Fruit fly (Drosophila melanogaster) whole organism, embryonic: ENCODE results near the gene DPCoAC.

ENCODE experiments used
- Asciz ChIP-seq: fragments of 200-800 bp; sonication (Bioruptor generic); optimal IDR thresholded peaks from 2 replicates; lab custom pipeline; 2017; ENCODE audit warnings: missing biosample characterization, mild to moderate bottlenecking, missing genetic modification characterization, missing genetic modification reagents
- Atf6 ChIP-seq: fragments of 200-800 bp; sonication (Bioruptor generic); IDR thresholded peaks from 2 replicates; pipeline ENCODE4 v1.3.6; 2022; ENCODE audit warnings: missing biosample characterization, missing genetic modification characterization
- CG10267 ChIP-seq: fragments of 200-800 bp; sonication (Bioruptor generic); optimal IDR thresholded peaks from 2 replicates; lab custom pipeline; 2018; ENCODE audit warnings: missing biosample characterization, mild to moderate bottlenecking, missing genetic modification characterization, moderate library complexity
- CG10274 ChIP-seq: fragments of 200-800 bp; sonication (Bioruptor generic); optimal IDR thresholded peaks from 3 replicates; lab custom pipeline; 2017; ENCODE audit warnings: missing biosample characterization, mild to moderate bottlenecking, missing genetic modification characterization
- CG11093 ChIP-seq: fragments of 200-800 bp; sonication (Bioruptor generic); IDR thresholded peaks from 3 replicates; pipeline ENCODE4 v1.3.6; 2022; ENCODE audit warnings: missing biosample characterization, missing genetic modification characterization
- CG12236 ChIP-seq: fragments of 200-800 bp; sonication (Bioruptor generic); optimal IDR thresholded peaks from 2 replicates; lab custom pipeline; 2016; ENCODE audit warnings: missing biosample characterization, missing genetic modification characterization
- CG13287 ChIP-seq: fragments of 200-800 bp; sonication (Bioruptor generic); IDR thresholded peaks from 2 replicates; pipeline ENCODE4 v1.3.6; 2022; ENCODE audit warnings: missing biosample characterization, missing genetic modification characterization; ENCODE audit not compliant: partially characterized antibody
- CG15269 ChIP-seq: fragments of 200-800 bp; sonication (Bioruptor generic); optimal IDR thresholded peaks from 2 replicates; lab custom pipeline; 2018; ENCODE audit warnings: missing biosample characterization, mild to moderate bottlenecking, missing genetic modification characterization, moderate library complexity
- CG16815 ChIP-seq: fragments of 200-800 bp; sonication (Bioruptor generic); optimal IDR thresholded peaks from 3 replicates; lab custom pipeline; 2017; ENCODE audit warnings: missing biosample characterization, mild to moderate bottlenecking, missing genetic modification characterization
- CG1832 ChIP-seq: fragments of 200-800 bp; sonication (Bioruptor generic); optimal IDR thresholded peaks from 2 replicates; lab custom pipeline; 2017; ENCODE audit warnings: missing biosample characterization, mild to moderate bottlenecking, missing genetic modification characterization, inconsistent platforms
- CG18476 ChIP-seq: fragments of 200-800 bp; sonication (Bioruptor generic); optimal IDR thresholded peaks from 2 replicates; lab custom pipeline; 2016; ENCODE audit warnings: missing biosample characterization, mild to moderate bottlenecking, missing genetic modification characterization
- CG18764 ChIP-seq: fragments of 200-800 bp; sonication (Bioruptor generic); optimal IDR thresholded peaks from 3 replicates; lab custom pipeline; 2016; ENCODE audit warnings: missing biosample characterization, missing genetic modification characterization
- CG2889 ChIP-seq: fragments of 200-800 bp; sonication (Bioruptor generic); IDR thresholded peaks from 3 replicates; pipeline ENCODE4 v1.3.6; 2022; ENCODE audit warnings: missing biosample characterization, missing genetic modification characterization
- CG32772 ChIP-seq: fragments of 200-800 bp; sonication (Bioruptor generic); IDR thresholded peaks from 2 replicates; pipeline ENCODE4 v1.3.6; 2022; ENCODE audit warnings: missing biosample characterization, missing genetic modification characterization
- CG3995 ChIP-seq: fragments of 200-800 bp; sonication (Bioruptor generic); optimal IDR thresholded peaks from 3 replicates; lab custom pipeline; 2016; ENCODE audit warnings: missing biosample characterization, missing genetic modification characterization
- CG7357 ChIP-seq: fragments of 200-800 bp; sonication (Bioruptor generic); IDR thresholded peaks from 3 replicates; pipeline ENCODE4 v1.3.6; 2022; ENCODE audit warnings: missing biosample characterization, missing genetic modification characterization
- CG7745 ChIP-seq: fragments of 200-800 bp; sonication (Bioruptor generic); optimal IDR thresholded peaks from 2 replicates; lab custom pipeline; 2018; ENCODE audit warnings: missing biosample characterization, mild to moderate bottlenecking, missing genetic modification characterization, moderate library complexity
- CG8924 ChIP-seq: fragments of 200-800 bp; optimal IDR thresholded peaks from 3 replicates; lab custom pipeline; 2019; ENCODE audit warnings: missing biosample characterization, mild to moderate bottlenecking, missing genetic modification characterization, moderate library complexity
- CG9215 ChIP-seq: fragments of 200-800 bp; sonication (Bioruptor generic); IDR thresholded peaks from 2 replicates; pipeline ENCODE4 v1.3.6; 2022; ENCODE audit warnings: missing biosample characterization, missing genetic modification characterization
- CG9876 ChIP-seq: fragments of 200-800 bp; sonication (Bioruptor generic); optimal IDR thresholded peaks from 2 replicates; lab custom pipeline; 2016; ENCODE audit warnings: missing biosample characterization, missing genetic modification characterization
- Chrac-16 ChIP-seq: fragments of 200-800 bp; sonication (Bioruptor generic); optimal IDR thresholded peaks from 3 replicates; lab custom pipeline; 2016; ENCODE audit warnings: missing biosample characterization, missing genetic modification characterization
- Dp ChIP-seq: fragments of 200-800 bp; sonication (Bioruptor generic); optimal IDR thresholded peaks from 2 replicates; lab custom pipeline; 2018; ENCODE audit warnings: missing biosample characterization, mild to moderate bottlenecking, missing genetic modification characterization, moderate library complexity
- ERR ChIP-seq: fragments of 200-800 bp; sonication (Bioruptor generic); optimal IDR thresholded peaks from 2 replicates; lab custom pipeline; 2016; ENCODE audit warnings: missing biosample characterization, missing genetic modification characterization
- Eip74EF ChIP-seq, 2 experiments: fragments of 200-800 bp in 1 of 2; fragments of >200 bp in 1 of 2; sonication (Bioruptor generic) in 1 of 2; optimal IDR thresholded peaks; 2 replicates each; lab custom pipeline; 2017 to 2019; ENCODE audit warnings: missing biosample characterization in 2 of 2, missing genetic modification characterization in 2 of 2, mild to moderate bottlenecking in 1 of 2, moderate library complexity in 1 of 2
- Ets65A ChIP-seq: fragments of 200-800 bp; sonication (Bioruptor generic); peaks from one replicate; lab custom pipeline; 2016; ENCODE audit warnings: missing biosample characterization, missing genetic modification characterization
- Fer1 ChIP-seq: fragments of 200-800 bp; sonication (Bioruptor generic); optimal IDR thresholded peaks from 2 replicates; lab custom pipeline; 2017; ENCODE audit warnings: missing biosample characterization, mild to moderate bottlenecking, missing genetic modification characterization
- H2.0 ChIP-seq: fragments of 200-800 bp; sonication (Bioruptor generic); IDR thresholded peaks from 2 replicates; pipeline ENCODE4 v1.3.6; 2022; ENCODE audit warnings: missing biosample characterization, missing genetic modification characterization
- Hr51 ChIP-seq, 2 experiments: fragments of 200-800 bp; sonication (Bioruptor generic); optimal IDR thresholded peaks; 2 replicates in 1 of 2; 3 replicates in 1 of 2; lab custom pipeline; 2016 to 2018; ENCODE audit warnings: missing biosample characterization in 2 of 2, missing genetic modification characterization in 2 of 2, mild to moderate bottlenecking in 1 of 2, moderate library complexity in 1 of 2
- Kr ChIP-seq: fragments of 200-800 bp; sonication (Bioruptor generic); optimal IDR thresholded peaks from 2 replicates; lab custom pipeline; 2017; ENCODE audit warnings: missing biosample characterization, mild to moderate bottlenecking, missing genetic modification characterization
- MESR4 ChIP-seq: fragments of 200-800 bp; sonication (Bioruptor generic); optimal IDR thresholded peaks from 2 replicates; lab custom pipeline; 2018; ENCODE audit warnings: missing biosample characterization, mild to moderate bottlenecking, missing genetic modification characterization, moderate library complexity
- MTF-1 ChIP-seq: fragments of 200-800 bp; sonication (Bioruptor generic); optimal IDR thresholded peaks from 2 replicates; lab custom pipeline; 2018; ENCODE audit warnings: missing biosample characterization, mild to moderate bottlenecking, missing genetic modification characterization, borderline replicate concordance
- Nf-YA ChIP-seq: fragments of 200-800 bp; sonication (Bioruptor generic); IDR thresholded peaks from 2 replicates; pipeline ENCODE4 v1.3.6; 2022; ENCODE audit warnings: missing biosample characterization, missing genetic modification characterization
- Six4 ChIP-seq: fragments of 200-800 bp; sonication (Bioruptor generic); optimal IDR thresholded peaks from 2 replicates; lab custom pipeline; 2016; ENCODE audit warnings: missing biosample characterization, missing genetic modification characterization
- ac ChIP-seq: fragments of 200-800 bp; sonication (Bioruptor generic); optimal IDR thresholded peaks from 3 replicates; lab custom pipeline; 2017; ENCODE audit warnings: missing biosample characterization, mild to moderate bottlenecking, missing genetic modification characterization
- bbx ChIP-seq: fragments of 200-800 bp; sonication (Bioruptor generic); IDR thresholded peaks from 2 replicates; pipeline ENCODE4 v1.3.6; 2022; ENCODE audit warnings: missing biosample characterization, missing genetic modification characterization; ENCODE audit not compliant: partially characterized antibody
- chn ChIP-seq: fragments of 200-800 bp; sonication (Bioruptor generic); optimal IDR thresholded peaks from 2 replicates; lab custom pipeline; 2016; ENCODE audit warnings: missing biosample characterization, missing genetic modification characterization
- croc ChIP-seq: fragments of 200-800 bp; sonication (Bioruptor generic); conservative IDR thresholded peaks from 3 replicates; pipeline ENCODE4 v1.3.6; 2022; ENCODE audit warnings: missing biosample characterization, missing genetic modification characterization
- disco-r ChIP-seq: fragments of 200-800 bp; sonication (Bioruptor generic); optimal IDR thresholded peaks from 2 replicates; lab custom pipeline; 2016; ENCODE audit warnings: missing biosample characterization, missing genetic modification characterization
- dmrt11E ChIP-seq: fragments of 200-800 bp; sonication (Bioruptor generic); optimal IDR thresholded peaks from 3 replicates; lab custom pipeline; 2018; ENCODE audit warnings: missing biosample characterization, mild to moderate bottlenecking, missing genetic modification characterization, moderate library complexity
- grau ChIP-seq: fragments of 200-800 bp; optimal IDR thresholded peaks from 3 replicates; lab custom pipeline; 2019; ENCODE audit warnings: missing biosample characterization, mild to moderate bottlenecking, missing genetic modification characterization, moderate library complexity
- inv ChIP-seq: fragments of 200-800 bp; sonication (Bioruptor generic); IDR thresholded peaks from 2 replicates; pipeline ENCODE4 v1.3.6; 2022; ENCODE audit warnings: missing biosample characterization, missing genetic modification characterization; ENCODE audit not compliant: partially characterized antibody
- maf-S ChIP-seq: fragments of 200-800 bp; sonication (Bioruptor generic); optimal IDR thresholded peaks from 2 replicates; lab custom pipeline; 2016; ENCODE audit warnings: missing biosample characterization, missing genetic modification characterization
- nerfin-2 ChIP-seq: fragments of 200-800 bp; sonication (Bioruptor generic); IDR thresholded peaks from 2 replicates; pipeline ENCODE4 v1.3.6; 2022; ENCODE audit warnings: missing biosample characterization, missing genetic modification characterization; ENCODE audit not compliant: partially characterized antibody
- p53 ChIP-seq: fragments of 200-800 bp; sonication (Bioruptor generic); optimal IDR thresholded peaks from 2 replicates; lab custom pipeline; 2016; ENCODE audit warnings: missing biosample characterization, missing genetic modification characterization
- pan ChIP-seq, 4 experiments: fragments of >200 bp in 3 of 4; fragments of 200-800 bp in 1 of 4; sonication (Bioruptor generic) in 1 of 4; optimal IDR thresholded peaks in 3 of 4; IDR thresholded peaks in 1 of 4; 2 replicates each; pipeline versions ENCODE4 v1.3.6 to Lab custom; 2017 to 2022; ENCODE audit warnings: missing biosample characterization in 2 of 4, missing genetic modification characterization in 2 of 4, mixed read lengths in 1 of 4
- sim ChIP-seq: fragments of 200-800 bp; sonication (Bioruptor generic); IDR thresholded peaks from 2 replicates; pipeline ENCODE4 v1.3.6; 2022; ENCODE audit warnings: missing biosample characterization, missing genetic modification characterization
- unc-4 ChIP-seq: fragments of 200-800 bp; sonication (Bioruptor generic); IDR thresholded peaks from 2 replicates; pipeline ENCODE4 v1.3.6; 2022; ENCODE audit warnings: missing biosample characterization, missing genetic modification characterization; ENCODE audit not compliant: partially characterized antibody
- usp ChIP-seq: fragments of >200 bp; optimal IDR thresholded peaks from 2 replicates; lab custom pipeline; 2017; ENCODE audit warnings: missing biosample characterization, missing genetic modification characterization
- vvl ChIP-seq: fragments of 200-800 bp; sonication (Bioruptor generic); IDR thresholded peaks from 2 replicates; pipeline ENCODE4 v1.3.6; 2022; ENCODE audit warnings: missing biosample characterization, missing genetic modification characterization

The DPCoAC gene

DNA sequence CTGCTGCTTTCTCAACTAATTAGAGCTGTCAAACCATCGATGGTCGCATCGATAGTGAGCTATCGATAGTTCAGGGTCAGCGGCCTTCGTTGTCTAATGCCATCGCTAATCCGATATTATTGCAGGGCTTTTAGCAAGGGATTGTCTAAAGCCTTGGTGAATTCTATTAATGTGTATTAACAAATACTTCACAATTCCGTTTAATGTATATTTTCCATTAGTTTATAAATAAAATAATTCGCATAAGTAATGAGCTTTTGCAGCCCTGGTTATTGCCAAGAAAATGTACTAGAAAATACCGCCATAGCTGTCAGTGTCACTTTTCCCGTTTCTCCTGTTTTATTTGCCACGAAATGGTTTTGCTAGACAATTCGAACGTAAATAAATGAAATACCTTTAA, 22.3 kb upstream of the DPCoAC start, which contains the start of the genes EloB and Srp14 (continued):
- TF ChIP-seq pan (optimal IDR thresholded peaks at IDR 0.05; lab: Kevin White, UChicago): no peak
- peak in 1 of 2 experiments; percentile 70 for TF ChIP-seq pan (GFP tag; optimal IDR thresholded peaks at IDR 0.05 in 1 of 2, IDR thresholded peaks at IDR 0.05 in 1 of 2)
- no peak for TF ChIP-seq CG10274 (GFP tag; lab: Kevin White, UChicago)
- TF ChIP-seq Ets65A: peak; percentile 97
- peak; percentile 44 for TF ChIP-seq Dp (GFP tag; lab: Kevin White, UChicago)
- TF ChIP-seq grau (tag; lab: Kevin White, UChicago): peak; percentile 84
- peak; percentile 53 for TF ChIP-seq CG32772 (GFP tag; lab: Robert Waterston, UW)
- peak; percentile 97 for TF ChIP-seq inv (GFP tag; lab: Robert Waterston, UW)
- peak; percentile 75 to 79 for TF ChIP-seq Hr51 (GFP tag; optimal IDR thresholded peaks at IDR 0.05; lab: Kevin White, UChicago)
- peak; percentile 33 for TF ChIP-seq CG7745 (tag; lab: Kevin White, UChicago)
- TF ChIP-seq MTF-1 (GFP tag; lab: Kevin White, UChicago): peak; percentile 31
- TF ChIP-seq Atf6 (GFP tag; lab: Robert Waterston, UW): peak; percentile 77; the same call in 1 of the 2 replicates
- peak; percentile 49 for TF ChIP-seq CG9876 (GFP tag; lab: Kevin White, UChicago)
- TF ChIP-seq CG18764 (GFP tag; lab: Kevin White, UChicago): peak; percentile 65
- TF ChIP-seq nerfin-2 (GFP tag; lab: Robert Waterston, UW): peak; percentile 88
- peak; percentile 58 for TF ChIP-seq maf-S (GFP tag; lab: Kevin White, UChicago)
- peak; percentile 78 for TF ChIP-seq CG2889
- TF ChIP-seq sim (GFP tag; lab: Robert Waterston, UW): no peak
- peak; percentile 68 for TF ChIP-seq ERR (GFP tag; lab: Kevin White, UChicago)
- TF ChIP-seq CG16815: peak; percentile 46
- peak; percentile 78 for TF ChIP-seq dmrt11E (tag; lab: Kevin White, UChicago)
- TF ChIP-seq ac (GFP tag; lab: Kevin White, UChicago): no peak
- TF ChIP-seq vvl: peak; percentile 96
- peak; percentile 84 for TF ChIP-seq Chrac-16
- peak; percentile 96 for TF ChIP-seq bbx (GFP tag; lab: Robert Waterston, UW)
- TF ChIP-seq CG1832: no peak
- TF ChIP-seq disco-r (GFP tag; lab: Kevin White, UChicago): peak; percentile 17
- no peak for TF ChIP-seq Eip74EF (GFP tag; optimal IDR thresholded peaks at IDR 0.05; lab: Kevin White, UChicago)
- TF ChIP-seq croc: 0 out of 3 replicates have a peak, but pooled peaks have one; percentile 30
- TF ChIP-seq usp (GFP tag; lab: Kevin White, UChicago): no peak
- peak; percentile 87 for TF ChIP-seq CG8924 (tag; lab: Kevin White, UChicago)
- TF ChIP-seq Six4 (GFP tag; lab: Kevin White, UChicago): peak; percentile 61
- no peak for TF ChIP-seq Asciz (GFP tag; lab: Kevin White, UChicago)
- no peak for TF ChIP-seq Nf-YA (GFP tag; lab: Robert Waterston, UW)
- peak; percentile 98 for TF ChIP-seq CG13287 (GFP tag; lab: Robert Waterston, UW)
- TF ChIP-seq H2.0: peak; percentile 70
- TF ChIP-seq CG11093 (GFP tag; lab: Robert Waterston, UW): 0 out of 3 replicates have a peak, but pooled peaks have one; percentile 11
- peak; percentile 83 for TF ChIP-seq CG10267 (tag; lab: Kevin White, UChicago)
- TF ChIP-seq p53: peak; percentile 56
- peak; percentile 90 for TF ChIP-seq chn
- peak; percentile 32 for TF ChIP-seq CG3995
- TF ChIP-seq unc-4 (GFP tag; lab: Robert Waterston, UW): peak; percentile 98
- no peak for TF ChIP-seq Kr (GFP tag; lab: Kevin White, UChicago)
- peak; percentile 62 for TF ChIP-seq CG18476 (GFP tag; lab: Kevin White, UChicago)
- TF ChIP-seq Fer1 (GFP tag; lab: Kevin White, UChicago): peak; percentile 78
- TF ChIP-seq CG12236: peak; percentile 52
- no peak for TF ChIP-seq CG15269
- peak; percentile 72 for TF ChIP-seq CG9215 (GFP tag; lab: Robert Waterston, UW)
- peak; percentile 90 for TF ChIP-seq MESR4 (GFP tag; lab: Kevin White, UChicago)
- peak; percentile 71; the same call in 1 of the 3 replicates for TF ChIP-seq CG7357 (GFP tag; lab: Robert Waterston, UW)
